Fruit fly (Drosophila melanogaster) whole organism, embryonic: ENCODE data around the gene CG5966.

Experiments
- Ada2b ChIP-seq: fragments of 200-800 bp; sonication (Bioruptor generic); IDR thresholded peaks from 2 replicates; pipeline ENCODE4 v1.3.6; 2022; ENCODE audit warnings: missing biosample characterization, missing genetic modification characterization
- Atf-2 ChIP-seq: fragments of 200-800 bp; sonication (Bioruptor generic); optimal IDR thresholded peaks from 2 replicates; lab custom pipeline; 2016; ENCODE audit warnings: missing biosample characterization, missing genetic modification characterization
- Blimp-1 ChIP-seq: fragments of 200-800 bp; sonication (Bioruptor generic); optimal IDR thresholded peaks from 3 replicates; lab custom pipeline; 2018; ENCODE audit warnings: missing biosample characterization, missing genetic modification characterization, mild to moderate bottlenecking, moderate library complexity, missing genetic modification reagents
- CG1024 ChIP-seq: fragments of 200-800 bp; sonication (Bioruptor generic); IDR thresholded peaks from 2 replicates; pipeline ENCODE4 v1.3.6; 2022; ENCODE audit warnings: missing biosample characterization, missing genetic modification characterization
- CG10366 ChIP-seq: fragments of 200-800 bp; sonication (Bioruptor generic); IDR thresholded peaks from 2 replicates; pipeline ENCODE4 v1.3.6; 2022; ENCODE audit warnings: missing biosample characterization, missing genetic modification characterization
- CG14860 ChIP-seq: fragments of 200-800 bp; sonication (Bioruptor generic); IDR thresholded peaks from 3 replicates; pipeline ENCODE4 v1.3.6; 2022; ENCODE audit warnings: missing biosample characterization, missing genetic modification characterization; ENCODE audit not compliant: partially characterized antibody
- CG15011 ChIP-seq: fragments of 200-800 bp; sonication (Bioruptor generic); optimal IDR thresholded peaks from 3 replicates; lab custom pipeline; 2018; ENCODE audit warnings: missing biosample characterization, mild to moderate bottlenecking, missing genetic modification characterization
- CG15514 ChIP-seq: fragments of 200-800 bp; sonication (Bioruptor generic); optimal IDR thresholded peaks from 3 replicates; lab custom pipeline; 2017; ENCODE audit warnings: missing biosample characterization, missing genetic modification characterization, mild to moderate bottlenecking, moderate library complexity, missing genetic modification reagents
- CG16815 ChIP-seq: fragments of 200-800 bp; sonication (Bioruptor generic); optimal IDR thresholded peaks from 3 replicates; lab custom pipeline; 2017; ENCODE audit warnings: missing biosample characterization, mild to moderate bottlenecking, missing genetic modification characterization
- CG17385 ChIP-seq: fragments of 200-800 bp; sonication (Bioruptor generic); optimal IDR thresholded peaks from 3 replicates; lab custom pipeline; 2018; ENCODE audit warnings: missing biosample characterization, mild to moderate bottlenecking, missing genetic modification characterization
- CG17912 ChIP-seq: fragments of 200-800 bp; sonication (Bioruptor generic); optimal IDR thresholded peaks from 2 replicates; lab custom pipeline; 2018; ENCODE audit warnings: missing biosample characterization, mild to moderate bottlenecking, missing genetic modification characterization
- CG18011 ChIP-seq: fragments of 200-800 bp; sonication (Bioruptor generic); optimal IDR thresholded peaks from 2 replicates; lab custom pipeline; 2017; ENCODE audit warnings: missing biosample characterization, missing genetic modification characterization, mild to moderate bottlenecking, moderate library complexity, missing genotype
- CG32767 ChIP-seq: fragments of 200-800 bp; sonication (Bioruptor generic); IDR thresholded peaks from 2 replicates; pipeline ENCODE4 v1.3.6; 2022; ENCODE audit warnings: missing biosample characterization, missing genetic modification characterization
- CG3281 ChIP-seq: fragments of 200-800 bp; sonication (Bioruptor generic); optimal IDR thresholded peaks from 3 replicates; lab custom pipeline; 2017; ENCODE audit warnings: missing biosample characterization, mild to moderate bottlenecking, missing genetic modification characterization
- CG34376 ChIP-seq: fragments of 200-800 bp; sonication (Bioruptor generic); optimal IDR thresholded peaks from 2 replicates; lab custom pipeline; 2018; ENCODE audit warnings: missing biosample characterization, mild to moderate bottlenecking, missing genetic modification characterization
- CG34422 ChIP-seq: fragments of 200-800 bp; sonication (Bioruptor generic); IDR thresholded peaks from 3 replicates; pipeline ENCODE4 v1.3.6; 2022; ENCODE audit warnings: missing biosample characterization, missing genetic modification characterization
- CG3838 ChIP-seq: fragments of 200-800 bp; sonication (Bioruptor generic); optimal IDR thresholded peaks from 3 replicates; lab custom pipeline; 2016; ENCODE audit warnings: missing biosample characterization, missing genetic modification characterization
- CG6175 ChIP-seq: fragments of 200-800 bp; sonication (Bioruptor generic); IDR thresholded peaks from 3 replicates; pipeline ENCODE4 v1.3.6; 2022; ENCODE audit warnings: missing biosample characterization, missing genetic modification characterization
- CG6765 ChIP-seq: fragments of 200-800 bp; sonication (Bioruptor generic); optimal IDR thresholded peaks from 3 replicates; lab custom pipeline; 2017; ENCODE audit warnings: missing biosample characterization, mild to moderate bottlenecking, missing genetic modification characterization
- CG8359 ChIP-seq: fragments of 200-800 bp; sonication (Bioruptor generic); optimal IDR thresholded peaks from 2 replicates; lab custom pipeline; 2017; ENCODE audit warnings: missing biosample characterization, mild to moderate bottlenecking, missing genetic modification characterization, borderline replicate concordance
- Dip2 ChIP-seq: fragments of 200-800 bp; sonication (Bioruptor generic); IDR thresholded peaks from 2 replicates; pipeline ENCODE4 v1.3.6; 2022; ENCODE audit warnings: missing biosample characterization, missing genetic modification characterization
- Gsc ChIP-seq: fragments of 200-800 bp; sonication (Bioruptor generic); IDR thresholded peaks from 2 replicates; pipeline ENCODE4 v1.3.6; 2022; ENCODE audit warnings: missing biosample characterization, missing genetic modification characterization
- Nf-YA ChIP-seq: fragments of 200-800 bp; sonication (Bioruptor generic); IDR thresholded peaks from 2 replicates; pipeline ENCODE4 v1.3.6; 2022; ENCODE audit warnings: missing biosample characterization, missing genetic modification characterization
- Nf-YC ChIP-seq: fragments of 200-800 bp; optimal IDR thresholded peaks from 3 replicates; lab custom pipeline; 2019; ENCODE audit warnings: missing biosample characterization, mild to moderate bottlenecking, missing genetic modification characterization, moderate library complexity
- Poxn ChIP-seq: fragments of 200-800 bp; sonication (Bioruptor generic); IDR thresholded peaks from 2 replicates; pipeline ENCODE4 v1.3.6; 2022; ENCODE audit warnings: missing biosample characterization, missing genetic modification characterization
- Rx ChIP-seq: fragments of 200-800 bp; sonication (Bioruptor generic); IDR thresholded peaks from 2 replicates; pipeline ENCODE4 v1.3.6; 2022; ENCODE audit warnings: missing biosample characterization, missing genetic modification characterization
- Ssrp ChIP-seq: fragments of 200-800 bp; sonication (Bioruptor generic); optimal IDR thresholded peaks from 2 replicates; lab custom pipeline; 2018; ENCODE audit warnings: missing biosample characterization, mild to moderate bottlenecking, missing genetic modification characterization, moderate library complexity
- btn ChIP-seq: fragments of 200-800 bp; sonication (Bioruptor generic); optimal IDR thresholded peaks from 2 replicates; lab custom pipeline; 2016; ENCODE audit warnings: missing biosample characterization, missing genetic modification characterization
- da ChIP-seq: fragments of 200-800 bp; sonication (Bioruptor generic); optimal IDR thresholded peaks from 2 replicates; lab custom pipeline; 2016; ENCODE audit warnings: missing biosample characterization, missing genetic modification characterization
- dimm ChIP-seq: fragments of 200-800 bp; sonication (Bioruptor generic); IDR thresholded peaks from 2 replicates; pipeline ENCODE4 v1.3.6; 2022; ENCODE audit warnings: missing biosample characterization, missing genetic modification characterization
- disco-r ChIP-seq: fragments of 200-800 bp; sonication (Bioruptor generic); optimal IDR thresholded peaks from 2 replicates; lab custom pipeline; 2016; ENCODE audit warnings: missing biosample characterization, missing genetic modification characterization
- dpn ChIP-seq, 2 experiments: fragments of 200-800 bp; sonication (Bioruptor generic); optimal IDR thresholded peaks; 3 replicates each; lab custom pipeline; 2016; ENCODE audit warnings: missing biosample characterization in 2 of 2, missing genetic modification characterization in 2 of 2
- ems ChIP-seq: fragments of 200-800 bp; sonication (Bioruptor generic); optimal IDR thresholded peaks from 3 replicates; lab custom pipeline; 2016; ENCODE audit warnings: missing biosample characterization, missing genetic modification characterization
- gce ChIP-seq: fragments of 200-800 bp; sonication (Bioruptor generic); IDR thresholded peaks from 3 replicates; pipeline ENCODE4 v1.3.6; 2022; ENCODE audit warnings: missing biosample characterization, missing genetic modification characterization
- gcm2 ChIP-seq: fragments of 200-800 bp; sonication (Bioruptor generic); optimal IDR thresholded peaks from 2 replicates; lab custom pipeline; 2016; ENCODE audit warnings: missing biosample characterization, missing genetic modification characterization
- ind ChIP-seq: fragments of 200-800 bp; sonication (Bioruptor generic); optimal IDR thresholded peaks from 3 replicates; lab custom pipeline; 2016; ENCODE audit warnings: missing biosample characterization, missing genetic modification characterization
- inv ChIP-seq: fragments of 200-800 bp; sonication (Bioruptor generic); IDR thresholded peaks from 2 replicates; pipeline ENCODE4 v1.3.6; 2022; ENCODE audit warnings: missing biosample characterization, missing genetic modification characterization; ENCODE audit not compliant: partially characterized antibody
- kni ChIP-seq: fragments of 200-800 bp; sonication (Bioruptor generic); optimal IDR thresholded peaks from 3 replicates; lab custom pipeline; 2017; ENCODE audit warnings: mild to moderate bottlenecking, missing biosample characterization, missing genetic modification reagents, missing genetic modification characterization
- lov ChIP-seq, 2 experiments: fragments of 200-800 bp in 1 of 2; fragments of >200 bp in 1 of 2; sonication (Bioruptor generic) in 1 of 2; IDR thresholded peaks in 1 of 2; optimal IDR thresholded peaks in 1 of 2; 2 replicates in 1 of 2; 3 replicates in 1 of 2; pipeline versions ENCODE4 v1.3.6 to Lab custom; 2017 to 2022; ENCODE audit warnings: missing biosample characterization in 1 of 2, missing genetic modification characterization in 1 of 2
- phol ChIP-seq: fragments of 200-800 bp; sonication (Bioruptor generic); optimal IDR thresholded peaks from 3 replicates; lab custom pipeline; 2018; ENCODE audit warnings: missing biosample characterization, mild to moderate bottlenecking, missing genetic modification characterization, moderate library complexity
- pum ChIP-seq: fragments of 200-800 bp; sonication (Bioruptor generic); optimal IDR thresholded peaks from 2 replicates; lab custom pipeline; 2016; ENCODE audit warnings: missing biosample characterization, missing genetic modification characterization
- schlank ChIP-seq: fragments of 200-800 bp; sonication (Bioruptor generic); optimal IDR thresholded peaks from 2 replicates; lab custom pipeline; 2018; ENCODE audit warnings: missing biosample characterization, mild to moderate bottlenecking, missing genetic modification characterization
- sd ChIP-seq: fragments of 200-800 bp; sonication (Bioruptor generic); optimal IDR thresholded peaks from 3 replicates; lab custom pipeline; 2018; ENCODE audit warnings: missing biosample characterization, mild to moderate bottlenecking, missing genetic modification characterization, moderate library complexity
- slou ChIP-seq: fragments of 200-800 bp; sonication (Bioruptor generic); optimal IDR thresholded peaks from 3 replicates; lab custom pipeline; 2016; ENCODE audit warnings: missing biosample characterization, missing genetic modification characterization
- sna ChIP-seq: fragments of 200-800 bp; sonication (Bioruptor generic); IDR thresholded peaks from 2 replicates; pipeline ENCODE4 v1.3.6; 2022; ENCODE audit warnings: missing biosample characterization, missing genetic modification characterization; ENCODE audit not compliant: partially characterized antibody
- stwl ChIP-seq: fragments of 200-800 bp; sonication (Bioruptor generic); optimal IDR thresholded peaks from 3 replicates; lab custom pipeline; 2018; ENCODE audit warnings: missing biosample characterization, mild to moderate bottlenecking, missing genetic modification characterization, moderate library complexity
- vfl ChIP-seq: fragments of 200-800 bp; sonication (Bioruptor generic); optimal IDR thresholded peaks from 2 replicates; lab custom pipeline; 2016; ENCODE audit warnings: missing biosample characterization, missing genetic modification characterization
- z ChIP-seq: fragments of 200-800 bp; sonication (Bioruptor generic); IDR thresholded peaks from 3 replicates; pipeline ENCODE4 v1.3.6; 2022; ENCODE audit warnings: missing biosample characterization, missing genetic modification characterization
- zfh1 ChIP-seq: fragments of 200-800 bp; sonication (Bioruptor generic); IDR thresholded peaks from 3 replicates; pipeline ENCODE4 v1.3.6; 2022; ENCODE audit warnings: missing biosample characterization, missing genetic modification characterization

CG5966 gene

dm6 chrX:6000747-6001426 lies 12.3 kb downstream of the CG5966 start, which contains the start of gene CG4766 (continued):
- TF ChIP-seq lov (optimal IDR thresholded peaks at IDR 0.05; lab: Kevin White, UChicago) (no peak), lov (GFP tag; IDR thresholded peaks at IDR 0.05; lab: Robert Waterston, UW) (0 out of 3 replicates have a peak, but pooled peaks have one; percentile 33), dpn (GFP tag; optimal IDR thresholded peaks at IDR 0.05; lab: Kevin White, UChicago) (peak; percentile 83 to 87), ems (GFP tag; lab: Kevin White, UChicago) (peak; percentile 74), inv (GFP tag; lab: Robert Waterston, UW) (no peak), CG3281 (GFP tag; lab: Kevin White, UChicago) (peak; percentile 70), CG34376 (GFP tag; lab: Kevin White, UChicago) (peak; percentile 52), CG32767 (peak; percentile 87), Ada2b (GFP tag; lab: Robert Waterston, UW) (peak; percentile 77), CG16815 (GFP tag; lab: Kevin White, UChicago) (peak; percentile 85), gcm2 (GFP tag; lab: Kevin White, UChicago) (peak; percentile 58), sna (GFP tag; lab: Robert Waterston, UW) (no peak), Nf-YC (tag; lab: Kevin White, UChicago) (peak; percentile 97), stwl (tag; lab: Kevin White, UChicago) (no peak), Rx (GFP tag; lab: Robert Waterston, UW) (no peak), CG34422 (GFP tag; lab: Robert Waterston, UW) (peak; percentile 72; the same call in 2 of the 3 replicates), z (no peak), Ssrp (tag; lab: Kevin White, UChicago) (peak; percentile 90), Nf-YA (GFP tag; lab: Robert Waterston, UW) (0 out of 2 replicates have a peak, but pooled peaks have one; percentile 45), CG10366 (peak; percentile 75), CG6765 (GFP tag; lab: Kevin White, UChicago) (peak; percentile 60), disco-r (peak; percentile 77), ind (GFP tag; lab: Kevin White, UChicago) (peak; percentile 75), pum (GFP tag; lab: Kevin White, UChicago) (peak; percentile 91), CG18011 (peak; percentile 34), Blimp-1 (GFP tag; lab: Kevin White, UChicago) (peak; percentile 84), CG8359 (GFP tag; lab: Kevin White, UChicago) (peak; percentile 82), Atf-2 (peak; percentile 86), CG15514 (GFP tag; lab: Kevin White, UChicago) (peak; percentile 29), dimm (GFP tag; lab: Robert Waterston, UW) (peak; percentile 11; the same call in 1 of the 2 replicates), slou (peak; percentile 56), zfh1 (GFP tag; lab: Robert Waterston, UW) (peak; percentile 84), kni (GFP tag; lab: Kevin White, UChicago) (peak; percentile 83), Dip2 (GFP tag; lab: Robert Waterston, UW) (no peak), CG15011 (GFP tag; lab: Kevin White, UChicago) (peak; percentile 66), CG1024 (GFP tag; lab: Robert Waterston, UW) (no peak), vfl (GFP tag; lab: Kevin White, UChicago) (peak; percentile 22), sd (tag; lab: Kevin White, UChicago) (peak; percentile 75), phol (tag; lab: Kevin White, UChicago) (peak; percentile 90), gce (GFP tag; lab: Robert Waterston, UW) (0 out of 3 replicates have a peak, but pooled peaks have one; percentile 47), schlank (tag; lab: Kevin White, UChicago) (peak; percentile 32), Poxn (no peak), btn (GFP tag; lab: Kevin White, UChicago) (peak; percentile 62), CG17912 (GFP tag; lab: Kevin White, UChicago) (peak; percentile 41), CG14860 (GFP tag; lab: Robert Waterston, UW) (no peak), CG3838 (GFP tag; lab: Kevin White, UChicago) (peak; percentile 44), CG17385 (GFP tag; lab: Kevin White, UChicago) (peak; percentile 75), Gsc (GFP tag; lab: Robert Waterston, UW) (no peak), da (GFP tag; lab: Kevin White, UChicago) (peak; percentile 52), CG6175 (GFP tag; lab: Robert Waterston, UW) (no peak)
